Fruit fly (Drosophila melanogaster): ENCODE measurements around the gene MRP.
A peak's percentile ranks its signal among the peaks of the same experiment; 100 is the strongest.

Gene MRP

DNA sequence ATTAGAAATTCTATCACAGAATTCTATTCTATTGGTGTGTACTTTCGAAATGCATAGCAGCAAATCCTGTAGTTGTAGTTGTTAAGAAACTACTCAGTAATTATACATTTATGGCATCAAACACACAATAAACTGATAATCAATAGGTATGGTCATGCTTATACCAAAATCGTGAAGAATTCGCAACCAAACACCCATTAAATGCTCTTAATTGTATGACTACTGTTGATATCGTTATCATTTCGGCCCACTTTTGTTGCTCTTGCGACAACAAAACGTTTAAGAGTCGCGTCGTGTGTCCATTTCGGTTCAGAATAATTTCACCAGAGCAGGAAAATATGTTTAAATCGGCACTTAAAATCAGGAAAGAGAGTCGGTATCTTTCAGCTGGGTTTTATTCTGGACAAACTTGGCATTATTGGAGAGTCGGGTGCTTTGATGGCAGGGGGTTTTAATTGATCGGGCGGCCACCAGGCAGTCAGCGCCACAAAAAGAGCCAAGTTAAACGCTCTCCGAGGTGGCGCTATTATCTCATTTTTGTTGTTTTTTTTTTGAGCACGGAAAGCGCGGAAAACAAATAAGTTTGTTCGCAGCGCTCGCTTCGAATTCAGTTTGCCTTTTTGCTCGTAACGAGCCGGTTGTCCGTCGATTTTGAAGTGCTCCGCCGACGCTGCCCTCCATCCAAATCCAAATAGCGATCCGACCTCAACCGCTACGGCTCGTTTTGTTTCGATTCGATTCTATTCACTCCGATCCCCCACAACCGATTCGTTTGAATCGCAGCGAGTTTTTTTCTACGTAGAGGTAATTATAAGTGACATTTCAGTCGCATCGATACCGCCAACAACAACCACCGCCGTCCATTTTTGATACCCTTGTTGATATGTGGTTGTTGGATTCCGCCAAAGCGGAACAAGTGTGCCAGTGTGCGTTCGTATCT lies at the start of gene MRP:
Gene MRP (plus strand): TSS at position 609 of the 940 bp plus-strand sequence.
- no peak for TF ChIP-seq CG17801 (GFP tag; optimal IDR thresholded peaks at IDR 0.05; ENCODE audit: partially characterized antibody)

DNA sequence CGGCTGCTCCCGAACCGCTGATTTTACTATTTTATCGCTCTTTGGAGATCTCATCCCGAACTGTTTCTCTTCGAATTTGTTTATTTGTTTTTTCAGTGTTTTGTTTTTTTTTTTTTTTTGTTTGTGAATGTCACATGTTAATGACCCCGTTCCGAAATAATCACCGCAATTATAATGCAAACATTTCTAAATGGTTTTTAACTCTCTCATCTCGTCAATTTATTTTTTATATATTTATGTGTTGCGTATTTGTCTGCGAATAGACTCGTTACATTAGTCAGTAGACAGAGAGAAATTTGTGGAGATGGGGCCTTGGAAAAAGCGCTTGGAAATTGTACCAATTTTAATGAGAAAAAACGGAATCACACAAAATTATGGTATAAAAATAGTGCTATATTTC lies 49.2 kb upstream of the MRP start, which contains the start of gene Nepl7:
Gene Nepl7 (minus strand): TSS at position 101 of the 400 bp plus-strand sequence.
- TF ChIP-seq CG17801 (GFP tag; optimal IDR thresholded peaks at IDR 0.05; ENCODE audit: partially characterized antibody), result no peak

dm6 chr2L:12672296-12672695 lies 46.5 kb upstream of the MRP start:
- TF ChIP-seq CG17801 (GFP tag; optimal IDR thresholded peaks at IDR 0.05; ENCODE audit: partially characterized antibody), result no peak

dm6 chr2L:12674365-12674764 lies 44.5 kb upstream of the MRP start:
- TF ChIP-seq CG17801 (GFP tag; optimal IDR thresholded peaks at IDR 0.05; ENCODE audit: partially characterized antibody), result no peak

- no peak for TF ChIP-seq CG17801 (GFP tag; optimal IDR thresholded peaks at IDR 0.05; ENCODE audit: partially characterized antibody)
Measured at dm6 chr2L:12678286-12678685, 40.6 kb upstream of the MRP start.

dm6 chr2L:12679310-12679709 lies 39.5 kb upstream of the MRP start:
- no peak for TF ChIP-seq CG17801 (GFP tag; optimal IDR thresholded peaks at IDR 0.05; ENCODE audit: partially characterized antibody)

- TF ChIP-seq CG17801 (GFP tag; optimal IDR thresholded peaks at IDR 0.05; ENCODE audit: partially characterized antibody), result no peak
Measured at dm6 chr2L:12681603-12682368, 37.1 kb upstream of the MRP start.

DNA sequence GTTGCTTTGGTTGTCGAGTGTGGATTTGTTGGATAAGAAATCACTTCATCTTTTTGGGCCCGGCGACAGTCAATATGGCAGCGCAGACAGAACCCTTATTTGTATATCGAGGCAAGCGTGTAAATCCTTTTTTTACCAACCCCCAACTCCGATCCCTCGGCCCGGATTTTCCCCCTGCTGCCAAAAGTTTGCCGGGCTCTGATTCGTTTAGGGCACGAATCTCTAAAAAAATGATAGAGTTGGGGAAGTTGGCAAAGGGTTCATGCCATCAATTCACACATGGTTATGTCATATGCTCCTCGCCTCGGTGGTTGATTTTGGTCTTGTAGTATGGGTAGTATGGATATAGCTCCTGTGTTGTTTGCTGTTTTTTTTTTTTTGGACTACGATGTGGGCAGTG lies 32.0 kb upstream of the MRP start:
- TF ChIP-seq CG17801 (GFP tag; optimal IDR thresholded peaks at IDR 0.05; ENCODE audit: partially characterized antibody), result no peak

DNA sequence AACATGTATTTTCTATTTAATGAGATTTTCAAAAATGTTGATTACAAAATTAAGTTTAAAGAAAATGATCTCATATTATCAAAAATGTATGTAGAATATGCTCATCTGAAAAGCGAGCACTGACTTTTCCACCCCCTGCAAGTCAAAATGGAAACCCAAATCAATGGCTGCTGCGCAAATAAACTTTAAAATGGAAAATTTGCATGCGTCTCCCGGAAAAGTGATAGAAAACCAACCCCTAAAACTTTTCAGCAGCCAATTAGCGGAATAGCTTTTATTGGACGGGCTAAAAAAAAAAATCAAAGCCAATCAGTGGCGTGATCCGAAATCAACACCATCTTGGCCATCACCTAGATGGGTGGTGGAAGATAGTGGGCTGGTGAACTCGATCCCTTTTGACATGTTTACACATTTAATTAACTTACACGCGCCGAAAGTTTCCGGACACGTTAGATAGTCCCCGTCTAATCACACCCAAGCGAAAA lies 29.5 kb upstream of the MRP start:
- no peak for TF ChIP-seq CG17801 (GFP tag; optimal IDR thresholded peaks at IDR 0.05; ENCODE audit: partially characterized antibody)

DNA sequence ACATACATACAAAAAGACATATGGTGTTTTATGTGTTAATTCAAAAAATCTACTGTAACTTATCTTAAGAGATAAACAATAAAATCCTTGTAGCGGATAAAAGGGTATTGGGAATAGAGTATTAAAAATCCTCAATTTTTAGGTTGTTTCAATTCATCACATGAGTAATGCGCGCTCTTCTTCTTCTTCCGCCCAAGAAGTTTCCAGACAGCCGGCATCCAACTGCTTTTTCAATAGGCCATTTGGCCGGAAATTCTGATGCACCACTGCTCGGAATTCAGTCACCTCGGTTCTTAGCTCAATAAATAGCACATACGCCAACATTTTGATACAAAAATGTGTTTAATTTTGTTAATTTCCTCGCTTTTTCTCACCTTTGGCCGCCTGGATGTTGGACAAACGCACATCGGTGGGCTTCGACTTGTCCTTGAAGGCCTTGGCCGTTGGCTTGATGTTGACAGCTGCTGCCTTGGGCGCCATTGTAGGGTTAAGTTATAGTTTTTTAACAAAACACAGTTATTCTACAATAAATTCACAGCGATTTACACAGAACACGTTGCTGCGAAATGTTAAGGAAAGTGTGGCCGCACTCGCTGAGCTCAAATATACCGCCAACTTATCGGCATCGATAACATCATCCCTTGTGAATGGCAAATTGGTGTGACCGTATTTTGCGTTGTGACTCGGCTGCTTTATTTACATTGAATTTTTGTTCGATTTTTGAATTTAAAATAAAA lies 26.3 kb upstream of the MRP start, which contains the start of the genes CCT4 and CG6153:
Gene CCT4 (minus strand): TSS at position 592 of the 737 bp plus-strand sequence.
Gene CG6153 (plus strand): TSS at position 651 of the 737 bp plus-strand sequence.
- no peak for TF ChIP-seq CG17801 (GFP tag; optimal IDR thresholded peaks at IDR 0.05; ENCODE audit: partially characterized antibody)

DNA sequence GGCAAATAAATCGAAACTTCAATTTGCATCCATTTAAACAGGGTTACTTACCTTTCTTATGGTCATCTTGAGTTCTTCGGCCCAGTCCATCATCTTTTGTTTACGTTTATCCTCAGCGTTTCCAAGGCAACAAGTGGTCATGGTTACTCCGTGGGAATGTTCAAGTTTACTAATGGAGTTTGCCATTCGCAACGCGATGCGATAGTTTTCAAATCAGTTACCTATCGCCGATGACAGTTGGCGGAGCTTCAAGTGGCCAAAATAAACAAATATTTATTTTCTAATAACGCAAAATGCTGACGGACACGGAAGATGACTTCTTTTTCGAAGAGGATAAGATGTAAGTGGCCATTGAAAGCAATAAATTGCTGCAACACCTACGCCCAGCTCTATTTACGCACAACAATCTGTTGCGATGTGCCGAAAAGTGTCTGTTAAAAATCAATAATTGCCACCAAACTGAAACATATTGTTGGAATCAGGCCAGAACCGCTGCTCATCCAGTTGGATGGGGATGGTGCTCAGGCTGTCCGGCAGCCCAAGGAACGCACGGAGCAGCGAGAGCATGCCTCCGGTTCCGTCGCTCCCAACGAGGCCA lies 23.9 kb upstream of the MRP start, which contains the start of the genes IFT43 and PICK1:
Gene IFT43 (minus strand): TSS at position 166 of the 598 bp plus-strand sequence.
Gene PICK1 (plus strand): TSS at position 211 of the 598 bp plus-strand sequence.
- TF ChIP-seq CG17801 (GFP tag; optimal IDR thresholded peaks at IDR 0.05; ENCODE audit: partially characterized antibody), result no peak

dm6 chr2L:12697223-12697622 lies 21.6 kb upstream of the MRP start, which contains the start of gene CG5781:
CG5781 (minus strand) TSS chr2L:12697323.
- no peak for TF ChIP-seq CG17801 (GFP tag; optimal IDR thresholded peaks at IDR 0.05; ENCODE audit: partially characterized antibody)

DNA sequence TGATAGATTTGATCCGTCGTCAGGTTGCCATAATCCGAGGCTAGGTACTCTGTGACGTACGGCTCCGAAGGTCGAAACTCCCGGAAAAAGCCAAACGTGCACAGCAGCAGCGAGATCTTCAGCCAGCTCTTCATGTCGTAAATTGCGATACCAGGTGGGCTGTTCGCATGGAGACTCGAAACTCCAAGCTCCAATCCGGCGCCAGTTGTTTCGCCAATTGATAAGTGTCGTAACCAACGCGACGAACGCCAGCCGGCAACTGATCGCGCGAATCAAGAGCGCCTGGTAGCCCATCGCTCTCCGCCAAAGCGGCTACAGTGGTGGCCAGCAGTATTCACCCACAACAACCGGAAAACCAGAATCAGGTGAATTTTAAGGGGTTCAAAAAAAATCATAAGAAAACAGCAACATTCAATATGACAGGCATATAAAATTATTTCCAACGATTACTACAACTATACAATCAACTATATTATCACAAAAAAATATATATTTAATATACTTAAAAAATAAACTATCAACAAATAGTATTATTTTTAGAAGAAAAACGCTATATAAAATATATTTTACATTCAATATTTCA lies 18.4 kb upstream of the MRP start, which contains the start of gene CG17036:
Gene CG17036 (minus strand): TSS at position 366 of the 583 bp plus-strand sequence.
- peak; percentile 49 for TF ChIP-seq CG17801 (GFP tag; optimal IDR thresholded peaks at IDR 0.05; ENCODE audit: partially characterized antibody)

DNA sequence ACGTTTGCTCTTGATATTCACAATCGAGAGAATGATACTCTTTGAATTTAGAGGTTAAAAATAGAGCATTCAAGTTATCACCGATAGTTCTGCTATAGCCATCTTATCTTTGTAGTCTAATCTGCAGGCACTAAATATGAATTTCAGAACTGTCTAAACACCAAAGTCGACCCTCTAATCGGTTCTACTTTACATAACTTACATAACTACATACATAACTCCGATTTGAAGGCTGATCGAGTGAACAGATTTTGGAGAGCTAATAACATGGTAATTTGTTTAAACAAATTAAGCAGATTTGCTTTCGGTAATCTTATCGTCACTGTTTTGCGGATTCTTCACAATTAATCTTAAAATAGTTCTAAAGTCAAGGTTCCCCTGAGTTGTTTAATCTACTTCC lies 17.3 kb upstream of the MRP start:
- TF ChIP-seq CG17801 (GFP tag; optimal IDR thresholded peaks at IDR 0.05; ENCODE audit: partially characterized antibody), result no peak

Data from ovary, adult (tissue).